Fruit fly (Drosophila melanogaster): ENCODE data around the gene Qsox3.

dm6 chr3R:21870158-21870971, 41.3 kb upstream of the Qsox3 start, which contains the start of gene CG31431:
- no peak for TF ChIP-seq Myc (optimal IDR thresholded peaks at IDR 0.05)
- no peak for TF ChIP-seq h (optimal IDR thresholded peaks at IDR 0.05)
- no peak for TF ChIP-seq psq (optimal IDR thresholded peaks at IDR 0.05)
